Worm (Caenorhabditis elegans) whole organism, L2 larva: ENCODE measurements around the gene ipla-3.
A peak's percentile ranks its signal among the peaks of the same experiment; 100 is the strongest.

ENCODE experiments used
- lin-13 ChIP-seq: fragments of 150-350 bp; optimal IDR thresholded peaks from 2 replicates; lab custom pipeline; 2014; ENCODE audit warnings: missing biosample characterization, missing genetic modification reagents, missing genetic modification characterization
- nhr-10 ChIP-seq: sonication (generic microtip); optimal IDR thresholded peaks from 2 replicates; lab custom pipeline; 2017; ENCODE audit warnings: missing biosample characterization, missing genetic modification characterization
- nhr-237 ChIP-seq: fragments of 150-350 bp; optimal IDR thresholded peaks from 2 replicates; lab custom pipeline; 2014; ENCODE audit warnings: missing biosample characterization, missing genetic modification characterization
- snpc-4 ChIP-seq: fragments of 150-350 bp; optimal IDR thresholded peaks from 2 replicates; lab custom pipeline; 2014; ENCODE audit warnings: missing biosample characterization, missing genetic modification characterization

DNA sequence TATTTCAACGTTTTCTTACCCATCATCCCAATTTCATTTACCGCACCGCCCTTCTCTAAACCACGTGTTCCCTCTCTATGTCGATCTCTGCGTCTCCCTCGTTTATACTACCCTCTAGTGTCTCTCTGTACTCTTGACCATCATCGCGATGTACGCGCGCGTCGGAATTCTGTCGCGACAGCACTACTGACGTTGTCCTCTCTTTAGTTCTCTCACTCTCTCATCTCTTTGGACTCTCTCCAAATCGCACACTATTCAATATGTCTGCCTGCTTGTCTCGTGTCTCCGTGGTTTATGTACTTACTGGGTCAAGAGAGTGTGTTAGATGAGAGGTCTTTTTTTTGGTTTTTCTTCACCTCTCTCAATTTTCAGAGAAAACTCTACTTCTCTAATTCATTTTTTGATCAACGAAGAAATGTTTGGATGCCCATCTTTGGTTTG, 49.2 kb upstream of the ipla-3 start:
- TF ChIP-seq nhr-237 (tag; lab: Kevin White, UChicago): peak; percentile 3
- peak; percentile 67 for TF ChIP-seq snpc-4 (tag; lab: Kevin White, UChicago)
- TF ChIP-seq lin-13 (GFP tag; lab: Kevin White, UChicago): peak; percentile 92
- peak; percentile 77 for TF ChIP-seq nhr-10
